Worm (Caenorhabditis elegans): ENCODE measurements around the gene srx-76.

The srx-76 gene

DNA sequence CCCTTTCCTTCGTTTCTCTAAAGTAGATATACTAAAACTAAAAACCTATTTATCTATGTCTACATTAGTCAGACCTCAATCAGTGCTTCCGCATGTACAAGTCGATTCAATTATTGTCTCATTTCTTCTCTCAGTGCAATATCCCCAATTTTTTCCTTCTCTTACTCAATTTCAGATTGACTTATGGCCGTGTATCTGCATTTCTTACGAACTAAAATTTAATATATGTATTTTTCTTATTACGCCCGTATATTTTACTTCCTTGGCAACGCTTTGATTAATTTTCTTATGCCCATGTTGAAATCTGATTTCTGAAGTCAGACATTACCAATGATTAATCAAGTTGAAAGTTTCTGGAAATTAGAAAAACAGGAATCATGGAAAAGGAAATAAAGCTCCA lies 36.7 kb upstream of the srx-76 start:
- TF ChIP-seq ceh-36 (tag; optimal IDR thresholded peaks at IDR 0.05) = no peak

DNA sequence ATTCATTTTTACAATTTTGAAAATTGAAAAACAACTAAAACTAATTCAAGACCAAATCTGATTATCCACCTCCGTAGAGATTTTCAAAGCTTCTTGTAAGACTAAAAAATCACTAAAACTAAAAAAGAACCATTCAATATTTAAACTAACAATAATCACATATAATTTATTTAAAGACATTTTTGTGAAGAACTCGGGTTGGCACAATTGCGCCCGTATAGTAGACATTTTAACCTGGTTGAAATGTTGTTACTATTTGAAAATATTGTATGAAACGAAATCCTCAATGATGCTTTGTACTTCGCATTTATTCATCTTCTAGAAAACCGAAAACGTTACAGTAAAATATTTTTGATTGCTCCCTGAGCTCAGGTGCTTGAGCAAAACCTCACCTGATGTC lies 35.6 kb upstream of the srx-76 start:
- TF ChIP-seq pes-1 (GFP tag; IDR thresholded peaks at IDR 0.05) (no peak), flt-1 (GFP tag; IDR thresholded peaks at IDR 0.05) (no peak), hmg-4 (GFP tag; optimal IDR thresholded peaks at IDR 0.05) (no peak), hnd-1 (tag; optimal IDR thresholded peaks at IDR 0.05) (no peak), ama-1 (optimal IDR thresholded peaks at IDR 0.05) (no peak)

DNA sequence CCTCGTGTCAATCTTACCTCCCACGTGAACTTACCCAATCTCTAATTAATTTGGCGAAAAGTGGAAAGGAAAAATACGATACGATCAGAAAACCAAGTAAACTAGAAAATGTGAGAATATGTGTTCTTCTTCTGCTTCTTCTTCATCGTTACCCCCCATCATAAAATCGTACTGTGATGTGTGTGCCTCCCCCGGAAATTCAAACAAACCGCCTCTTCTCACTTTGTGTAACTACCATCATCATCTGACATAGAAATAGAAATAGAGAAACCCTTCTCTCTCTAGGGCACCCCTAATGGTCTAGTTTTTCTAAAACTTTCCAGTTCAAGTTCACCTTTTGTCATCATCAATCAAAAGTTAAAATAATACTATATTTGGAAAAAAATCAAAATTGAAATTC lies 33.9 kb upstream of the srx-76 start:
- TF ChIP-seq pes-1 (GFP tag; IDR thresholded peaks at IDR 0.05) (no peak), hmg-4 (GFP tag; optimal IDR thresholded peaks at IDR 0.05) (no peak), flt-1 (GFP tag; IDR thresholded peaks at IDR 0.05) (no peak), hnd-1 (tag; optimal IDR thresholded peaks at IDR 0.05) (no peak), sea-1 (GFP tag; conservative IDR thresholded peaks at IDR 0.05) (no peak), F13C5.2 (tag; optimal IDR thresholded peaks at IDR 0.05) (no peak), aly-1 (tag; optimal IDR thresholded peaks at IDR 0.05) (no peak), hmbx-1 (tag; optimal IDR thresholded peaks at IDR 0.05) (no peak), tra-4 (tag; optimal IDR thresholded peaks at IDR 0.05) (no peak)

DNA sequence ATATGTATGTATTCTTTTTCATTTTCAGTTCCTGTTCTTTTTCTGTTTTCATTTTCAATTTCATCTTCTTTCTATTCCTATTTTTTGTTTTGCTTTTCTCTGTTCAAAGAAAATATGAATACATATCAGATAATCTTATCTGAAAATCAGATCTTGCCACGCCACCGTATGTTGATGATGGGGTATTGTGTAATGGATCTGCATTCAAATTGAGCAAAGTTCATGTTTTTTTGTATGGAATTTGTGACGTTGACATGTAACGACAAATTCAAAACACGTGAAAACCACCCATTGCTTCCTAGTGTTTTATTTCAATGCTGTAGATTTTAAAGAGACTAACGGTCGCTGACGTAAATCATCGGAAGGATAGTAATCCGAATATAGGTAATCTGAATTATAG lies 33.3 kb upstream of the srx-76 start:
- TF ChIP-seq flt-1 (GFP tag; IDR thresholded peaks at IDR 0.05) (no peak), ceh-36 (tag; optimal IDR thresholded peaks at IDR 0.05) (no peak), hmg-4 (GFP tag; optimal IDR thresholded peaks at IDR 0.05) (no peak), sea-1 (GFP tag; conservative IDR thresholded peaks at IDR 0.05) (no peak), B0310.2 (tag; optimal IDR thresholded peaks at IDR 0.05) (no peak), tbx-37 (GFP tag; conservative IDR thresholded peaks at IDR 0.05) (no peak), hmbx-1 (tag; optimal IDR thresholded peaks at IDR 0.05) (no peak), pes-1 (GFP tag; IDR thresholded peaks at IDR 0.05) (no peak), tra-4 (tag; optimal IDR thresholded peaks at IDR 0.05) (no peak), F13C5.2 (tag; optimal IDR thresholded peaks at IDR 0.05) (no peak), tbx-11 (GFP tag; IDR thresholded peaks at IDR 0.05) (no peak), ama-1 (optimal IDR thresholded peaks at IDR 0.05) (no peak), hnd-1 (tag; optimal IDR thresholded peaks at IDR 0.05) (no peak), ceh-13 (GFP tag; optimal IDR thresholded peaks at IDR 0.05) (no peak), ets-7 (tag; optimal IDR thresholded peaks at IDR 0.05) (no peak), scrt-1 (GFP tag; IDR thresholded peaks at IDR 0.05) (no peak)

DNA sequence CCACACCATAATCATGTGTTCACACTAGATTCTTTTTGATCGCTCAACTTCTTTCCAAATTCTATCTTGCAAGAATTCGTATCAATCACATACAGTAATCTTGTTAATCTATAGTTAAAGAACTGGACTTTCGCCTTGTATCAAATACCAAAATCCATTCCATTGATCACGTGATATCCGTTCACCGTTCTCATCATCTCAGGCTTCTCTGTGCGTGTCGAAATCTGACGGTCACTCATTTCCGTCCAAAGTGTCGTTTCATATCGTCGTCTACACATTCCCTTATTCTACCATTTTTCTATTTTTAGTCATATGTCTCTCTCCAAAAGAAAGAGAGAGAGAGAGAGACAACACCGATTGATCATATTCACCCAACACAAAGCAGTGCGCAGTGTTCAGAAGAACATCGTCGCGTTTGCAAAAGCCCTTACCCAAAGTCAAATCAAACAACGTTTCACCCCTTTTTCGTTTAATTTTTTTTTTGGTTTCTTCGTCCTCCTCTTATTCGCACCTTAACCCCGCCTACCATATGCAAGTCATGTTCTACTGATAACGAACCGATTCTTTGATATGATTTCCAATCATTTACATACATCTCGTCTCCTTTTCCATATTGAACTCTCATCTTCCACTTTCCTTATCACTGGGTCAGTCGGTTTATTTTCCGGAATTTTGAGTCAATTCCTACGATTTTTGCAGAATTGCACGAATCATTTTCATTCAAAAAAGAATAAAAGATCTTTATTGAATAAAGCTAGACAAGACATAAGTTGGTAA lies 32.3 kb upstream of the srx-76 start:
- TF ChIP-seq B0310.2 (tag; optimal IDR thresholded peaks at IDR 0.05) (no peak), pes-1 (GFP tag; IDR thresholded peaks at IDR 0.05) (no peak), ets-7 (tag; optimal IDR thresholded peaks at IDR 0.05) (no peak), F13C5.2 (tag; optimal IDR thresholded peaks at IDR 0.05) (no peak), tbx-37 (GFP tag; conservative IDR thresholded peaks at IDR 0.05) (no peak), hmg-4 (GFP tag; optimal IDR thresholded peaks at IDR 0.05) (no peak), ama-1 (optimal IDR thresholded peaks at IDR 0.05) (no peak), hmbx-1 (tag; optimal IDR thresholded peaks at IDR 0.05) (no peak), flt-1 (GFP tag; IDR thresholded peaks at IDR 0.05) (no peak), ceh-13 (GFP tag; optimal IDR thresholded peaks at IDR 0.05) (no peak)

DNA sequence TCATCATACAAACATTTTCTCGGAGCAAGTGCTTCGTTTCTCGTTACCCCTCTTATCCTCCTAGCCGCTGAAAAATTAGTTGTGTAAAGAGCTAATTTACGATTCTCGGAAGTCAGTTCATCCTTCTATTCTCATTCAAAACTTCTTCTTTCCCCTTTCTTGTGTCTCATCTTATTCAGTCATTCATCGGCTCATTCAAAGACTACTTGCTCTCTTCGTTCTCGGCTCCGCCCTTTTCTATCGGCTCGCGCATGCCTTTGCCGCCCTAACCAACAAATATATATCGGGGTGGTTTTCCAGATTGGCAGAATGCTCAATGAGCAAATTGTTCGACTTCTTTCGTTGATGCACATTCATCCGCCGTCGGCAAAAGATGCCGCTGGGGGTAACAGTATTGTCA lies 31.2 kb upstream of the srx-76 start, which contains the start of gene R13H4.5:
R13H4.5 (plus strand) TSS at position 301 of the 400 bp plus-strand sequence.
- no peak for TF ChIP-seq B0310.2 (tag; optimal IDR thresholded peaks at IDR 0.05)
- no peak for TF ChIP-seq aly-1 (tag; optimal IDR thresholded peaks at IDR 0.05)
- TF ChIP-seq ceh-36 (tag; optimal IDR thresholded peaks at IDR 0.05) = no peak
- no peak for TF ChIP-seq sea-1 (GFP tag; conservative IDR thresholded peaks at IDR 0.05)
- TF ChIP-seq ceh-13 (GFP tag; optimal IDR thresholded peaks at IDR 0.05) = no peak
- no peak for TF ChIP-seq hnd-1 (tag; optimal IDR thresholded peaks at IDR 0.05)
- TF ChIP-seq ama-1 (optimal IDR thresholded peaks at IDR 0.05) = no peak
- no peak for TF ChIP-seq flt-1 (GFP tag; IDR thresholded peaks at IDR 0.05)
- no peak for TF ChIP-seq scrt-1 (GFP tag; IDR thresholded peaks at IDR 0.05)
- no peak for TF ChIP-seq ets-7 (tag; optimal IDR thresholded peaks at IDR 0.05)
- no peak for TF ChIP-seq pes-1 (GFP tag; IDR thresholded peaks at IDR 0.05)
- no peak for TF ChIP-seq tra-4 (tag; optimal IDR thresholded peaks at IDR 0.05)

DNA sequence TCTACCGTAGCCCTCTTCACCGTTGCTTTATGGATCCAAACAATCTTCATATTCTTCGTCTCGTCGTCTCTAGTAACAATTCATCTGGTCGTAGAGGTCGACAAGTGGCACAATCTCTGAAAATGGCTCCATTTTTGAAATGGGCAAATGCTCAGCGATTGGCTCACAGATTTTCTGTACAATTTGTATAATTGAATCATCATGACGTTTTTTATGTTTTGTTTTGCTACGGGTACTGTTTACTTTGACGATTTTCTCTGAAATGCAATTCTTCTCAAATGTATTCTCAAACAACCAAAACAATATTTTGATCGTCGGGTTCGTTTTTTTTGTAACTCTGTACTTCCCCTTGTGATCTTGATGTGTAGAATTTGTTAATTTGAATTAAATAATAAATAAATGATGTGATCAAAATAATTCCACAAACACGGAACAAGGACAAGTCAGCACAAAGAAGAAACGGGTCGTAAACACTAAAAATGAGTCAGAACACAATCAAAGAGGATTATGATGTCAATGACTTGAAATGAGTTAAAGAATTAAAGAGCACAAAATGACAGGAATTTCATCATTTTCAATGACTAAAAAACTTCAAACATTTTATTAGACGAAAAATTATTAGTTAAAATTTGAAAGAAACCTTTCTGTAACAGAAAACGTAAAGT lies 29.6 kb upstream of the srx-76 start:
- TF ChIP-seq ceh-13 (GFP tag; optimal IDR thresholded peaks at IDR 0.05) (no peak), F13C5.2 (tag; optimal IDR thresholded peaks at IDR 0.05) (no peak)

DNA sequence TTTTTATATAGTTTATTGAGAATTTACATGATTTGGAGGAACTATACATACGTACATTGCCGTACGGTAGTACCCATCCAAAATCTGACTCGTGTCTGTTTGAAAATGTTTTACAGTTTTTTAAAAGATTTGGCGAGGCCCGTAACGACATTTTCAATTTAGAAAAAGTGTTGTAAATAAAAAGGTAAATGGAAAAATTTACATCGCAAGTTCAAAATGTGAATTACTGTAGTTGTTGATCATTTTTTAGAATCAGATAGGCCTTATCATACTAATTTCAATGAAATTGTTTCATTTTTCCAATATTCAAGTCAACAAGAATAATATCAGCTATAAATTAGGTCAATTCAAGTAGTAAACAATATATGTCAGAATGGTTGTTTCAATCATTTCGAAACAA lies 28.8 kb upstream of the srx-76 start, which contains the start of gene R13H4.6:
R13H4.6 (plus strand) TSS at position 301 of the 400 bp plus-strand sequence.
- TF ChIP-seq tbx-37 (GFP tag; conservative IDR thresholded peaks at IDR 0.05) = no peak
- TF ChIP-seq ceh-13 (GFP tag; optimal IDR thresholded peaks at IDR 0.05) = no peak
- TF ChIP-seq F13C5.2 (tag; optimal IDR thresholded peaks at IDR 0.05) = no peak
- no peak for TF ChIP-seq aly-1 (tag; optimal IDR thresholded peaks at IDR 0.05)
- no peak for TF ChIP-seq ceh-36 (tag; optimal IDR thresholded peaks at IDR 0.05)
- no peak for TF ChIP-seq ets-7 (tag; optimal IDR thresholded peaks at IDR 0.05)
- TF ChIP-seq hmg-4 (GFP tag; optimal IDR thresholded peaks at IDR 0.05) = no peak
- no peak for TF ChIP-seq sea-1 (GFP tag; conservative IDR thresholded peaks at IDR 0.05)
- TF ChIP-seq tra-4 (tag; optimal IDR thresholded peaks at IDR 0.05) = no peak
- TF ChIP-seq pes-1 (GFP tag; IDR thresholded peaks at IDR 0.05) = no peak
- TF ChIP-seq hnd-1 (tag; optimal IDR thresholded peaks at IDR 0.05) = no peak
- TF ChIP-seq B0310.2 (tag; optimal IDR thresholded peaks at IDR 0.05) = no peak
- TF ChIP-seq ama-1 (optimal IDR thresholded peaks at IDR 0.05) = no peak
- no peak for TF ChIP-seq hmbx-1 (tag; optimal IDR thresholded peaks at IDR 0.05)
- no peak for TF ChIP-seq tbx-11 (GFP tag; IDR thresholded peaks at IDR 0.05)
- no peak for TF ChIP-seq scrt-1 (GFP tag; IDR thresholded peaks at IDR 0.05)

All from whole organism, early embryonic.